Fruit fly (Drosophila melanogaster) whole organism, embryonic: Measurements from ENCODE around the gene endos.

ENCODE experiments used
- Blimp-1 ChIP-seq: fragments of 200-800 bp; sonication (Bioruptor generic); optimal IDR thresholded peaks from 3 replicates; lab custom pipeline; 2018; ENCODE audit warnings: missing biosample characterization, missing genetic modification characterization, mild to moderate bottlenecking, moderate library complexity, missing genetic modification reagents
- BtbVII ChIP-seq: fragments of 200-800 bp; sonication (Bioruptor generic); optimal IDR thresholded peaks from 3 replicates; lab custom pipeline; 2017; ENCODE audit warnings: missing biosample characterization, mild to moderate bottlenecking, missing genetic modification characterization
- C15 ChIP-seq: fragments of 200-800 bp; sonication (Bioruptor generic); IDR thresholded peaks from 3 replicates; pipeline ENCODE4 v1.3.6; 2022; ENCODE audit warnings: missing biosample characterization, missing genetic modification characterization
- CG10274 ChIP-seq: fragments of 200-800 bp; sonication (Bioruptor generic); optimal IDR thresholded peaks from 3 replicates; lab custom pipeline; 2017; ENCODE audit warnings: missing biosample characterization, mild to moderate bottlenecking, missing genetic modification characterization
- CG10431 ChIP-seq: fragments of 200-800 bp; sonication (Bioruptor generic); optimal IDR thresholded peaks from 3 replicates; lab custom pipeline; 2018; ENCODE audit warnings: missing biosample characterization, mild to moderate bottlenecking, missing genetic modification characterization
- CG11247 ChIP-seq: fragments of 200-800 bp; sonication (Bioruptor generic); IDR thresholded peaks from 2 replicates; pipeline ENCODE4 v1.3.6; 2022; ENCODE audit warnings: missing biosample characterization, missing genetic modification characterization
- CG12391 ChIP-seq: fragments of 200-800 bp; sonication (Bioruptor generic); optimal IDR thresholded peaks from 3 replicates; lab custom pipeline; 2018; ENCODE audit warnings: missing biosample characterization, mild to moderate bottlenecking, missing genetic modification characterization, moderate library complexity
- CG12744 ChIP-seq: fragments of 200-800 bp; sonication (Bioruptor generic); optimal IDR thresholded peaks from 2 replicates; lab custom pipeline; 2016; ENCODE audit warnings: missing biosample characterization, missing genetic modification characterization
- CG14441 ChIP-seq: fragments of 200-800 bp; sonication (Bioruptor generic); IDR thresholded peaks from 2 replicates; pipeline ENCODE4 v1.3.6; 2022; ENCODE audit warnings: missing biosample characterization, missing genetic modification characterization
- CG14667 ChIP-seq: fragments of 200-800 bp; sonication (Bioruptor generic); IDR thresholded peaks from 2 replicates; pipeline ENCODE4 v1.3.6; 2022; ENCODE audit warnings: missing biosample characterization, missing genetic modification characterization
- CG14860 ChIP-seq: fragments of 200-800 bp; sonication (Bioruptor generic); IDR thresholded peaks from 3 replicates; pipeline ENCODE4 v1.3.6; 2022; ENCODE audit warnings: missing biosample characterization, missing genetic modification characterization; ENCODE audit not compliant: partially characterized antibody
- CG2875 ChIP-seq: fragments of 200-800 bp; sonication (Bioruptor generic); optimal IDR thresholded peaks from 2 replicates; lab custom pipeline; 2017; ENCODE audit warnings: missing biosample characterization, mild to moderate bottlenecking, missing genetic modification characterization, missing genetic modification reagents
- CG30020 ChIP-seq: fragments of 200-800 bp; optimal IDR thresholded peaks from 2 replicates; lab custom pipeline; 2019; ENCODE audit warnings: missing biosample characterization, mild to moderate bottlenecking, missing genetic modification characterization, moderate library complexity
- CG4360 ChIP-seq: fragments of 200-800 bp; sonication (Bioruptor generic); IDR thresholded peaks from 2 replicates; pipeline ENCODE4 v1.3.6; 2022; ENCODE audit warnings: missing biosample characterization, missing genetic modification characterization
- CG6765 ChIP-seq: fragments of 200-800 bp; sonication (Bioruptor generic); optimal IDR thresholded peaks from 3 replicates; lab custom pipeline; 2017; ENCODE audit warnings: missing biosample characterization, mild to moderate bottlenecking, missing genetic modification characterization
- CG8765 ChIP-seq: fragments of 200-800 bp; sonication (Bioruptor generic); IDR thresholded peaks from 2 replicates; pipeline ENCODE4 v1.3.6; 2022; ENCODE audit warnings: missing biosample characterization, missing genetic modification characterization
- CG9609 ChIP-seq: fragments of 200-800 bp; sonication (Bioruptor generic); optimal IDR thresholded peaks from 3 replicates; lab custom pipeline; 2016; ENCODE audit warnings: missing biosample characterization, missing genetic modification characterization
- Dbx ChIP-seq: fragments of 200-800 bp; sonication (Bioruptor generic); IDR thresholded peaks from 3 replicates; pipeline ENCODE4 v1.3.6; 2022; ENCODE audit warnings: missing biosample characterization, missing genetic modification characterization
- Dfd ChIP-seq, 2 experiments: fragments of >200 bp; optimal IDR thresholded peaks; 2 replicates each; lab custom pipeline; 2017; ENCODE audit warnings: missing biosample characterization in 2 of 2, missing genetic modification characterization in 2 of 2
- Drgx ChIP-seq: fragments of 200-800 bp; sonication (Bioruptor generic); IDR thresholded peaks from 2 replicates; pipeline ENCODE4 v1.3.6; 2022; ENCODE audit warnings: missing biosample characterization, missing genetic modification characterization
- Ets65A ChIP-seq: fragments of 200-800 bp; sonication (Bioruptor generic); peaks from one replicate; lab custom pipeline; 2016; ENCODE audit warnings: missing biosample characterization, missing genetic modification characterization
- HLH54F ChIP-seq: fragments of 200-800 bp; sonication (Bioruptor generic); optimal IDR thresholded peaks from 3 replicates; lab custom pipeline; 2016; ENCODE audit warnings: missing biosample characterization, missing genetic modification characterization
- Hmx ChIP-seq: fragments of 200-800 bp; sonication (Bioruptor generic); optimal IDR thresholded peaks from 2 replicates; lab custom pipeline; 2016; ENCODE audit warnings: missing biosample characterization, missing genetic modification characterization
- Max ChIP-seq: fragments of 200-800 bp; sonication (Bioruptor generic); optimal IDR thresholded peaks from 2 replicates; lab custom pipeline; 2016; ENCODE audit warnings: missing biosample characterization, mild to moderate bottlenecking, missing genetic modification characterization
- Med ChIP-seq: fragments of 200-800 bp; sonication (Bioruptor generic); peaks from one replicate; lab custom pipeline; 2016; ENCODE audit warnings: missing biosample characterization, missing genetic modification characterization, mild to moderate bottlenecking, inconsistent platforms, moderate library complexity
- Nf-YC ChIP-seq: fragments of 200-800 bp; optimal IDR thresholded peaks from 3 replicates; lab custom pipeline; 2019; ENCODE audit warnings: missing biosample characterization, mild to moderate bottlenecking, missing genetic modification characterization, moderate library complexity
- Vsx1 ChIP-seq: fragments of 200-800 bp; sonication (Bioruptor generic); optimal IDR thresholded peaks from 2 replicates; lab custom pipeline; 2017; ENCODE audit warnings: missing biosample characterization, mild to moderate bottlenecking, missing genetic modification characterization, missing genetic modification reagents
- ase ChIP-seq: fragments of 200-800 bp; sonication (Bioruptor generic); IDR thresholded peaks from 3 replicates; pipeline ENCODE4 v1.3.6; 2022; ENCODE audit warnings: missing biosample characterization, missing genetic modification characterization
- bab2 ChIP-seq: fragments of 200-800 bp; sonication (Bioruptor generic); optimal IDR thresholded peaks from 2 replicates; lab custom pipeline; 2016; ENCODE audit warnings: missing biosample characterization, missing genetic modification characterization
- chinmo ChIP-seq: fragments of 200-800 bp; sonication (Bioruptor generic); IDR thresholded peaks from 4 replicates; pipeline ENCODE4 v1.3.6; 2022; ENCODE audit warnings: missing biosample characterization, missing genetic modification characterization; ENCODE audit not compliant: partially characterized antibody
- ci ChIP-seq: fragments of 200-800 bp; sonication (Bioruptor generic); IDR thresholded peaks from 3 replicates; pipeline ENCODE4 v1.3.6; 2022; ENCODE audit warnings: missing biosample characterization, missing genetic modification characterization
- disco-r ChIP-seq: fragments of 200-800 bp; sonication (Bioruptor generic); optimal IDR thresholded peaks from 2 replicates; lab custom pipeline; 2016; ENCODE audit warnings: missing biosample characterization, missing genetic modification characterization
- dm ChIP-seq: fragments of 200-800 bp; sonication (Bioruptor generic); optimal IDR thresholded peaks from 3 replicates; lab custom pipeline; 2016; ENCODE audit warnings: missing biosample characterization, missing genetic modification characterization
- dmrt11E ChIP-seq: fragments of 200-800 bp; sonication (Bioruptor generic); optimal IDR thresholded peaks from 3 replicates; lab custom pipeline; 2018; ENCODE audit warnings: missing biosample characterization, mild to moderate bottlenecking, missing genetic modification characterization, moderate library complexity
- dmrt99B ChIP-seq: fragments of 200-800 bp; sonication (Bioruptor generic); optimal IDR thresholded peaks from 2 replicates; lab custom pipeline; 2018; ENCODE audit warnings: missing biosample characterization, mild to moderate bottlenecking, missing genetic modification characterization, moderate library complexity
- jing ChIP-seq: fragments of 200-800 bp; sonication (Bioruptor generic); optimal IDR thresholded peaks from 2 replicates; lab custom pipeline; 2018; ENCODE audit warnings: missing biosample characterization, mild to moderate bottlenecking, missing genetic modification characterization
- knrl ChIP-seq: fragments of 200-800 bp; sonication (Bioruptor generic); IDR thresholded peaks from 3 replicates; pipeline ENCODE4 v1.3.6; 2022; ENCODE audit warnings: missing biosample characterization, missing genetic modification characterization; ENCODE audit not compliant: partially characterized antibody
- nau ChIP-seq: fragments of 200-800 bp; sonication (Bioruptor generic); optimal IDR thresholded peaks from 3 replicates; lab custom pipeline; 2017; ENCODE audit warnings: missing biosample characterization, mild to moderate bottlenecking, missing genetic modification characterization, missing genetic modification reagents
- pfk ChIP-seq: fragments of 200-800 bp; sonication (Bioruptor generic); optimal IDR thresholded peaks from 2 replicates; lab custom pipeline; 2018; ENCODE audit warnings: missing biosample characterization, mild to moderate bottlenecking, missing genetic modification characterization, moderate library complexity
- pita ChIP-seq: fragments of 200-800 bp; sonication (Bioruptor generic); optimal IDR thresholded peaks from 2 replicates; lab custom pipeline; 2017; ENCODE audit warnings: missing biosample characterization, mild to moderate bottlenecking, missing genetic modification characterization
- pros ChIP-seq: fragments of 200-800 bp; sonication (Bioruptor generic); optimal IDR thresholded peaks from 3 replicates; lab custom pipeline; 2019; ENCODE audit warnings: missing biosample characterization, mild to moderate bottlenecking, missing genetic modification characterization, moderate library complexity
- toy ChIP-seq: fragments of 200-800 bp; sonication (Bioruptor generic); IDR thresholded peaks from 2 replicates; pipeline ENCODE4 v1.3.6; 2022; ENCODE audit warnings: missing biosample characterization, missing genetic modification characterization
- vvl ChIP-seq: fragments of 200-800 bp; sonication (Bioruptor generic); IDR thresholded peaks from 2 replicates; pipeline ENCODE4 v1.3.6; 2022; ENCODE audit warnings: missing biosample characterization, missing genetic modification characterization

Gene endos

dm6 chr3L:14028485-14029384, 2.8 kb downstream of the endos start, which contains the start of gene Ptip (continued):
- no peak for TF ChIP-seq CG14441 (GFP tag; lab: Robert Waterston, UW)
- no peak for TF ChIP-seq jing (GFP tag; lab: Kevin White, UChicago)
- TF ChIP-seq pfk (GFP tag; lab: Kevin White, UChicago), result peak; percentile 40
- peak; percentile 37 for TF ChIP-seq CG30020 (tag; lab: Kevin White, UChicago)
- 0 out of 3 replicates have a peak, but pooled peaks have one; percentile 43 for TF ChIP-seq C15 (GFP tag; lab: Robert Waterston, UW)
- TF ChIP-seq CG12391, result peak; percentile 25
- peak; percentile 90 for TF ChIP-seq CG14860 (GFP tag; lab: Robert Waterston, UW)
- TF ChIP-seq bab2 (GFP tag; lab: Kevin White, UChicago), result no peak
- peak; percentile 94 for TF ChIP-seq Blimp-1 (GFP tag; lab: Kevin White, UChicago)
- peak; percentile 92 for TF ChIP-seq Med
- no peak for TF ChIP-seq toy (GFP tag; lab: Robert Waterston, UW)
- TF ChIP-seq Ets65A (GFP tag; lab: Kevin White, UChicago), result peak; percentile 75
- TF ChIP-seq CG9609 (GFP tag; lab: Kevin White, UChicago), result peak; percentile 1

dm6 chr3L:14027549-14027948, 4.0 kb downstream of the endos start:
- TF ChIP-seq vvl (GFP tag; lab: Robert Waterston, UW) (no peak), BtbVII (GFP tag; lab: Kevin White, UChicago) (no peak), CG6765 (GFP tag; lab: Kevin White, UChicago) (no peak), Dfd (GFP tag; optimal IDR thresholded peaks at IDR 0.05; lab: Kevin White, UChicago) (peak in 1 of 2 experiments; percentile 44), CG10274 (no peak), pita (GFP tag; lab: Kevin White, UChicago) (no peak), CG4360 (GFP tag; lab: Robert Waterston, UW) (peak; percentile 64)
- TF ChIP-seq, all 482 proteins: peak for 2

dm6 chr3L:14025736-14026135, 5.8 kb downstream of the endos start:
- TF ChIP-seq Hmx (GFP tag; lab: Kevin White, UChicago) (no peak), CG8765 (GFP tag; lab: Robert Waterston, UW) (no peak), CG4360 (GFP tag; lab: Robert Waterston, UW) (peak; percentile 37; the same call in 1 of the 2 replicates), Nf-YC (tag; lab: Kevin White, UChicago) (no peak), Med (no peak), CG14667 (GFP tag; lab: Robert Waterston, UW) (no peak), CG12744 (GFP tag; lab: Kevin White, UChicago) (no peak), knrl (GFP tag; lab: Robert Waterston, UW) (no peak), Dfd (GFP tag; optimal IDR thresholded peaks at IDR 0.05; lab: Kevin White, UChicago) (peak in 1 of 2 experiments; percentile 77)

- TF ChIP-seq pfk (GFP tag; lab: Kevin White, UChicago) (no peak), dm (no peak), chinmo (GFP tag; lab: Robert Waterston, UW) (peak; percentile 88; the same call in 2 of the 4 replicates), CG10431 (no peak), Dbx (GFP tag; lab: Robert Waterston, UW) (no peak), dmrt11E (tag; lab: Kevin White, UChicago) (no peak), Med (peak; percentile 72), Vsx1 (no peak), Drgx (peak; percentile 43; the same call in 1 of the 2 replicates), nau (GFP tag; lab: Kevin White, UChicago) (no peak), dmrt99B (tag; lab: Kevin White, UChicago) (no peak), disco-r (GFP tag; lab: Kevin White, UChicago) (no peak), pros (GFP tag; lab: Kevin White, UChicago) (no peak), HLH54F (GFP tag; lab: Kevin White, UChicago) (no peak), ase (GFP tag; lab: Robert Waterston, UW) (no peak), Max (no peak), CG11247 (GFP tag; lab: Robert Waterston, UW) (0 out of 2 replicates have a peak, but pooled peaks have one; percentile 16), CG2875 (GFP tag; lab: Kevin White, UChicago) (no peak), ci (GFP tag; lab: Robert Waterston, UW) (peak; percentile 51; the same call in 1 of the 3 replicates)
Measured at dm6 chr3L:14006704-14007126, 24.8 kb downstream of the endos start.
